Fruit fly (Drosophila melanogaster): Measurements from ENCODE around the gene CG15533.

Gene CG15533

DNA sequence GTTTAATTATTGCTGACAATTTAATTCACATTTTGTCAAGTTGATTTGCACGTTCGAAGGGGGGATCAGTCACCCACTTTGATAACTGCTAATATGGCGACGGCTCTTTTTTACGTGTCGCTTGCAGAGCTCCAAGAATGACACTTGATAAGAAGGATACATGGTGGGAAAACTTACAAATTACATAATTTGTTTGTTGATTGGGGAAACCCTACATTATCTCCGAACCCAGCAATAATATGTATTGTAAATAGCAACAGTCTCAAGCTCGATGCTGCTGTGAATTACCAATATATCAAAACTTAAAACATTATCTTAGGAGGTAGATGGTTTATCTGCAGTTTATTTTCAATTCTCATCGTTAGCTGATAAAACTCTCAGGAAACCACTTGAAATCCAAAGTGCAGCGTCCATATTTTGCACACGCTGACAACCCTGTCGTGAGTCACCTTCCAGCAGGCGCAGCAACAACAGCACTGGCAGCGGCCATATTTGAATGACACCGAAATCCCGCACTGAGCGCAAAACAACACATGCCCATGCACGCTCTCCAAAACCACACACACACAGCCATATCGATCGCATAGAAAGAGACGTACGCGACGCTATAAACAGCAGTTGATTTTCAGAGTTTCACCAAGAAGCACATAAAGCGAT lies 40.3 kb upstream of the CG15533 start (continued):
- peak; percentile 92 for TF ChIP-seq CG11695 (GFP tag; IDR thresholded peaks at IDR 0.05)
- peak; percentile 69 for TF ChIP-seq CG31365 (tag; optimal IDR thresholded peaks at IDR 0.05)
- TF ChIP-seq CG12769 (tag; optimal IDR thresholded peaks at IDR 0.05) = peak; percentile 94
- peak; percentile 93 for TF ChIP-seq NC2β (GFP tag; optimal IDR thresholded peaks at IDR 0.05)
- TF ChIP-seq Fer2 (tag; optimal IDR thresholded peaks at IDR 0.05) = peak; percentile 90
- peak; percentile 98 for TF ChIP-seq Hr3 (GFP tag; optimal IDR thresholded peaks at IDR 0.05)
- peak; percentile 93 for TF ChIP-seq CG11093 (GFP tag; IDR thresholded peaks at IDR 0.05)
- TF ChIP-seq CG15601 (tag; optimal IDR thresholded peaks at IDR 0.05) = peak; percentile 89
- TF ChIP-seq Sry-δ (GFP tag; optimal IDR thresholded peaks at IDR 0.05) = peak; percentile 70
- no peak for TF ChIP-seq usp (GFP tag; optimal IDR thresholded peaks at IDR 0.05)
- peak; percentile 97 for TF ChIP-seq CG11504 (tag; optimal IDR thresholded peaks at IDR 0.05)
- TF ChIP-seq Vsx1 (GFP tag; optimal IDR thresholded peaks at IDR 0.05) = peak; percentile 87
- peak; percentile 64 to 82 for TF ChIP-seq insv (GFP tag; optimal IDR thresholded peaks at IDR 0.05)
- TF ChIP-seq lilli (GFP tag; optimal IDR thresholded peaks at IDR 0.05) = peak; percentile 97
- TF ChIP-seq Chrac-16 (GFP tag; optimal IDR thresholded peaks at IDR 0.05) = peak; percentile 95
- peak; percentile 93 for TF ChIP-seq HmgZ (tag; optimal IDR thresholded peaks at IDR 0.05)
- TF ChIP-seq CG7987 (GFP tag; optimal IDR thresholded peaks at IDR 0.05) = peak; percentile 74
- peak; percentile 91 for TF ChIP-seq ATbp (GFP tag; optimal IDR thresholded peaks at IDR 0.05)
- TF ChIP-seq CG11696 (GFP tag; IDR thresholded peaks at IDR 0.05) = peak; percentile 68; the same call in 1 of the 2 replicates
- TF ChIP-seq bbx (GFP tag; IDR thresholded peaks at IDR 0.05; ENCODE audit: partially characterized antibody) = peak; percentile 54; the same call in 1 of the 2 replicates
- TF ChIP-seq NFAT (GFP tag; IDR thresholded peaks at IDR 0.05) = peak; percentile 94
- TF ChIP-seq CG1602 (GFP tag; optimal IDR thresholded peaks at IDR 0.05) = peak; percentile 96
- TF ChIP-seq CG12236 (GFP tag; optimal IDR thresholded peaks at IDR 0.05) = peak; percentile 96
- TF ChIP-seq tgo (GFP tag; IDR thresholded peaks at IDR 0.05) = peak; percentile 89
- TF ChIP-seq CG10462 (GFP tag; optimal IDR thresholded peaks at IDR 0.05) = peak; percentile 94
- TF ChIP-seq CG11560 (tag; IDR thresholded peaks at IDR 0.05) = peak; percentile 78
- peak; percentile 99 for TF ChIP-seq CG13775 (GFP tag; optimal IDR thresholded peaks at IDR 0.05)
- peak; percentile 98 for TF ChIP-seq pho (GFP tag; optimal IDR thresholded peaks at IDR 0.05)
- TF ChIP-seq CG43689 (GFP tag; IDR thresholded peaks at IDR 0.05) = peak; percentile 34; the same call in 1 of the 2 replicates
- TF ChIP-seq sob (GFP tag; IDR thresholded peaks at IDR 0.05) = peak; percentile 85
- TF ChIP-seq jing (GFP tag; optimal IDR thresholded peaks at IDR 0.05) = peak; percentile 92
- TF ChIP-seq CG10565 (GFP tag; optimal IDR thresholded peaks at IDR 0.05) = peak; percentile 86
- peak; percentile 39 for TF ChIP-seq Dref (GFP tag; IDR thresholded peaks at IDR 0.05)
- peak; percentile 91 for TF ChIP-seq Aef1 (GFP tag; IDR thresholded peaks at IDR 0.05)
- TF ChIP-seq CG7745 (tag; optimal IDR thresholded peaks at IDR 0.05) = no peak
- peak; percentile 98 for TF ChIP-seq bcd (GFP tag; optimal IDR thresholded peaks at IDR 0.05)
- TF ChIP-seq H2.0 (GFP tag; IDR thresholded peaks at IDR 0.05) = peak; percentile 90
- peak; percentile 97 for TF ChIP-seq disco-r (GFP tag; optimal IDR thresholded peaks at IDR 0.05)
- TF ChIP-seq cad (GFP tag; optimal IDR thresholded peaks at IDR 0.05) = no peak
- TF ChIP-seq CG10274 (GFP tag; optimal IDR thresholded peaks at IDR 0.05) = peak; percentile 95
- TF ChIP-seq CrebB (tag; optimal IDR thresholded peaks at IDR 0.05) = peak; percentile 76
- peak; percentile 93 for TF ChIP-seq p53 (GFP tag; optimal IDR thresholded peaks at IDR 0.05)
- TF ChIP-seq lov (optimal IDR thresholded peaks at IDR 0.05) = no peak
- peak; percentile 86 for TF ChIP-seq lov (GFP tag; IDR thresholded peaks at IDR 0.05)
- TF ChIP-seq CG12942 (GFP tag; optimal IDR thresholded peaks at IDR 0.05) = peak; percentile 94
- peak; percentile 82 for TF ChIP-seq CG30020 (tag; optimal IDR thresholded peaks at IDR 0.05)
- peak; percentile 94 for TF ChIP-seq cwo (GFP tag; optimal IDR thresholded peaks at IDR 0.05)
- TF ChIP-seq CG12391 (tag; optimal IDR thresholded peaks at IDR 0.05) = peak; percentile 96
- TF ChIP-seq chm (GFP tag; IDR thresholded peaks at IDR 0.05) = peak; percentile 82
- peak; percentile 93 for TF ChIP-seq CG18476 (GFP tag; optimal IDR thresholded peaks at IDR 0.05)

All from whole organism, embryonic.